Fruit fly (Drosophila melanogaster) whole organism, wandering third instar larva: Measurements from ENCODE around the gene CG31441.

ENCODE experiments used
- Abd-B ChIP-seq: fragments of >200 bp; optimal IDR thresholded peaks from 2 replicates; lab custom pipeline; 2017; ENCODE audit warnings: missing biosample characterization, missing genetic modification characterization
- CG9705 ChIP-seq: fragments of 200-800 bp; sonication (Bioruptor generic); optimal IDR thresholded peaks from 2 replicates; lab custom pipeline; 2018; ENCODE audit warnings: missing biosample characterization, mild to moderate bottlenecking, missing genetic modification characterization
- Dfd ChIP-seq: fragments of >200 bp; optimal IDR thresholded peaks from 2 replicates; lab custom pipeline; 2017; ENCODE audit warnings: missing biosample characterization, missing genetic modification characterization
- Hnf4 ChIP-seq: fragments of 200-800 bp; sonication (Bioruptor generic); optimal IDR thresholded peaks from 2 replicates; lab custom pipeline; 2016; ENCODE audit warnings: missing biosample characterization, mild to moderate bottlenecking, missing genetic modification characterization
- Hr78 ChIP-seq: fragments of >200 bp; optimal IDR thresholded peaks from 2 replicates; lab custom pipeline; 2017; ENCODE audit warnings: missing biosample characterization, missing genetic modification characterization
- dsf ChIP-seq: sonication (Bioruptor generic); optimal IDR thresholded peaks from 2 replicates; lab custom pipeline; 2016; ENCODE audit warnings: missing biosample characterization, missing genetic modification characterization, borderline replicate concordance
- foxo ChIP-seq, 2 experiments: fragments of 200-800 bp; sonication (Bioruptor generic); optimal IDR thresholded peaks; 2 replicates in 1 of 2; 3 replicates in 1 of 2; lab custom pipeline; 2016 to 2017; ENCODE audit warnings: missing biosample characterization in 2 of 2, missing genetic modification characterization in 2 of 2
- fru ChIP-seq: fragments of 200-800 bp; sonication (Bioruptor generic); optimal IDR thresholded peaks from 3 replicates; lab custom pipeline; 2016; ENCODE audit warnings: missing biosample characterization, mild to moderate bottlenecking, missing genetic modification characterization
- h ChIP-seq: fragments of 200-800 bp; sonication (Bioruptor generic); optimal IDR thresholded peaks from 3 replicates; lab custom pipeline; 2016; ENCODE audit warnings: missing biosample characterization, mild to moderate bottlenecking, missing genetic modification characterization
- pan ChIP-seq: fragments of >200 bp; optimal IDR thresholded peaks from 2 replicates; lab custom pipeline; 2017
- rgr ChIP-seq: fragments of 200-800 bp; sonication (Bioruptor generic); optimal IDR thresholded peaks from 3 replicates; lab custom pipeline; 2016; ENCODE audit warnings: missing biosample characterization, mild to moderate bottlenecking, missing genetic modification characterization
- sv ChIP-seq: fragments of 200-800 bp; sonication (Bioruptor generic); optimal IDR thresholded peaks from 3 replicates; lab custom pipeline; 2016; ENCODE audit warnings: missing biosample characterization, missing genetic modification characterization
- usp ChIP-seq: fragments of >200 bp; optimal IDR thresholded peaks from 2 replicates; lab custom pipeline; 2017; ENCODE audit warnings: missing biosample characterization, missing genetic modification characterization
- woc ChIP-seq: sonication (Bioruptor generic); optimal IDR thresholded peaks from 2 replicates; lab custom pipeline; 2016; ENCODE audit warnings: missing biosample characterization, mild to moderate bottlenecking, missing genetic modification characterization

DNA sequence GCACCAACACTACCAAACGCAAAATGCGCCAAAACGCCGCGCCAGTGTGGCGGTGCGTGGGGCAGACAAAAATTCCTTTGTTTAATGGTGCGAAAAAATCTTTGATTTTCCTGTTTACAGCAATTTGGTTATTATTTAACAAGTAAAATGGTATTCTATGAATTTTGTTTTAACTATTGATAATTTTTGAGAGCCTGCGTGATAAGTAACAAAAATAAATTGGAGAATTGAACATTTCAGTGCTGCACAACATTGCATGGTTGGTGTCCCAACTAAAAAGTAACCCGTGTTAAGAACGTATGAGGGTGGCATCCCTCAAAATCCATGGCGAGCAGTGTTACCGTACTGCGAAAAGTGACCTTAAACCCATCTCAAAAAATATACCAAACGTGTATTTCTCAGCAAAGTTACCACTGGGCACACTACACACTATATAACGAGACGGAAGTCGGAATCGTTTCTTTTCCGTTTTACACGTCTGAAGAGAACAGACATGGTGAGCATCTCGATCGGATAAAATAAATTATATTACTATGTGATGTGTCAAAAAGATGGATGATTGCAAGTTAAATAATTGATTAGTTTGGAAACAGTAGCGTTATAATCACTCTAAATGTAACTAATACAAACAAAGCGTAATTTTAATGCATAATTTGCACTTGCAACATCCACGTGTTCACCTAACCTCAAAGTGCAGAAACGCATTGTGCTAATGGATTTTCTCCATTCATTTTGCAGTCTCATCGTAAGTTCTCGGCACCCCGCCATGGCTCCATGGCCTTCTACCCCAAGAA lies 14.5 kb upstream of the CG31441 start, which contains the start of the genes CG6693 and RpL3:
- TF ChIP-seq Hr78 (GFP tag; lab: Kevin White, UChicago) (no peak), h (peak; percentile 84), pan (lab: Kevin White, UChicago) (no peak), usp (no peak), Hnf4 (peak; percentile 87), woc (GFP tag; lab: Kevin White, UChicago) (peak; percentile 37), dsf (peak; percentile 45), rgr (GFP tag; lab: Kevin White, UChicago) (peak; percentile 87), fru (peak; percentile 75), sv (GFP tag; lab: Kevin White, UChicago) (peak; percentile 63), CG9705 (GFP tag; lab: Kevin White, UChicago) (peak; percentile 54), foxo (GFP tag; optimal IDR thresholded peaks at IDR 0.05; lab: Kevin White, UChicago) (peak in 1 of 2 experiments; percentile 61), Dfd (GFP tag; lab: Kevin White, UChicago) (no peak), Abd-B (GFP tag; lab: Kevin White, UChicago) (no peak)
